Fruit fly (Drosophila melanogaster) whole organism, embryonic: ENCODE measurements around the gene CG10195.

ENCODE experiments used
- Abd-B ChIP-seq: fragments of 200-800 bp; sonication (Bioruptor generic); optimal IDR thresholded peaks from 2 replicates; lab custom pipeline; 2018; ENCODE audit warnings: missing biosample characterization, mild to moderate bottlenecking, missing genetic modification characterization, moderate library complexity
- C15 ChIP-seq: fragments of 200-800 bp; sonication (Bioruptor generic); IDR thresholded peaks from 3 replicates; pipeline ENCODE4 v1.3.6; 2022; ENCODE audit warnings: missing biosample characterization, missing genetic modification characterization
- CG11504 ChIP-seq: fragments of 200-800 bp; sonication (Bioruptor generic); optimal IDR thresholded peaks from 3 replicates; lab custom pipeline; 2019; ENCODE audit warnings: missing biosample characterization, mild to moderate bottlenecking, missing genetic modification characterization, moderate library complexity
- CG11696 ChIP-seq: fragments of 200-800 bp; sonication (Bioruptor generic); IDR thresholded peaks from 2 replicates; pipeline ENCODE4 v1.3.6; 2022; ENCODE audit warnings: missing biosample characterization, missing genetic modification characterization
- CG16815 ChIP-seq: fragments of 200-800 bp; sonication (Bioruptor generic); optimal IDR thresholded peaks from 3 replicates; lab custom pipeline; 2017; ENCODE audit warnings: missing biosample characterization, mild to moderate bottlenecking, missing genetic modification characterization
- CG17186 ChIP-seq: fragments of 200-800 bp; sonication (Bioruptor generic); optimal IDR thresholded peaks from 3 replicates; lab custom pipeline; 2017; ENCODE audit warnings: missing biosample characterization, missing genetic modification reagents, missing genetic modification characterization
- CG17612 ChIP-seq: fragments of 200-800 bp; sonication (Bioruptor generic); IDR thresholded peaks from 2 replicates; pipeline ENCODE4 v1.3.6; 2022; ENCODE audit warnings: missing biosample characterization, missing genetic modification characterization
- CG2120 ChIP-seq: fragments of 200-800 bp; sonication (Bioruptor generic); optimal IDR thresholded peaks from 3 replicates; lab custom pipeline; 2016; ENCODE audit warnings: missing biosample characterization, missing genetic modification characterization
- CG2202 ChIP-seq: fragments of 200-800 bp; sonication (Bioruptor generic); optimal IDR thresholded peaks from 2 replicates; lab custom pipeline; 2018; ENCODE audit warnings: missing biosample characterization, mild to moderate bottlenecking, missing genetic modification characterization
- CG3065 ChIP-seq: fragments of 200-800 bp; sonication (Bioruptor generic); optimal IDR thresholded peaks from 2 replicates; lab custom pipeline; 2016; ENCODE audit warnings: missing biosample characterization, missing genetic modification characterization
- CG31224 ChIP-seq: fragments of 200-800 bp; sonication (Bioruptor generic); IDR thresholded peaks from 2 replicates; pipeline ENCODE4 v1.3.6; 2022; ENCODE audit warnings: missing biosample characterization, missing genetic modification characterization
- CG31388 ChIP-seq: fragments of 200-800 bp; sonication (Bioruptor generic); optimal IDR thresholded peaks from 2 replicates; lab custom pipeline; 2016; ENCODE audit warnings: missing biosample characterization, missing genetic modification characterization
- CG32767 ChIP-seq: fragments of 200-800 bp; sonication (Bioruptor generic); IDR thresholded peaks from 2 replicates; pipeline ENCODE4 v1.3.6; 2022; ENCODE audit warnings: missing biosample characterization, missing genetic modification characterization
- CG33213 ChIP-seq: fragments of 200-800 bp; sonication (Bioruptor generic); optimal IDR thresholded peaks from 3 replicates; lab custom pipeline; 2016; ENCODE audit warnings: missing biosample characterization, missing genetic modification characterization
- CG6683 ChIP-seq: fragments of 200-800 bp; sonication (Bioruptor generic); optimal IDR thresholded peaks from 2 replicates; lab custom pipeline; 2017; ENCODE audit warnings: missing biosample characterization, mild to moderate bottlenecking, missing genetic modification characterization, missing genetic modification reagents
- CG9609 ChIP-seq: fragments of 200-800 bp; sonication (Bioruptor generic); optimal IDR thresholded peaks from 3 replicates; lab custom pipeline; 2016; ENCODE audit warnings: missing biosample characterization, missing genetic modification characterization
- CG9797 ChIP-seq: fragments of 200-800 bp; sonication (Bioruptor generic); optimal IDR thresholded peaks from 3 replicates; lab custom pipeline; 2018; ENCODE audit warnings: missing biosample characterization, mild to moderate bottlenecking, missing genetic modification characterization
- CoRest ChIP-seq: fragments of 200-800 bp; sonication (Bioruptor generic); optimal IDR thresholded peaks from 3 replicates; lab custom pipeline; 2018; ENCODE audit warnings: missing biosample characterization, mild to moderate bottlenecking, missing genetic modification characterization, moderate library complexity
- Dfd ChIP-seq, 2 experiments: fragments of >200 bp; optimal IDR thresholded peaks; 2 replicates each; lab custom pipeline; 2017; ENCODE audit warnings: missing biosample characterization in 2 of 2, missing genetic modification characterization in 2 of 2
- Dref ChIP-seq: fragments of 200-800 bp; sonication (Bioruptor generic); IDR thresholded peaks from 2 replicates; pipeline ENCODE4 v1.3.6; 2022; ENCODE audit warnings: missing biosample characterization, missing genetic modification characterization
- Elba2 ChIP-seq: fragments of 200-800 bp; sonication (Bioruptor generic); optimal IDR thresholded peaks from 3 replicates; lab custom pipeline; 2016; ENCODE audit warnings: missing biosample characterization, missing genetic modification characterization
- Ets65A ChIP-seq: fragments of 200-800 bp; sonication (Bioruptor generic); peaks from one replicate; lab custom pipeline; 2016; ENCODE audit warnings: missing biosample characterization, missing genetic modification characterization
- HLH3B ChIP-seq: fragments of 200-800 bp; sonication (Bioruptor generic); IDR thresholded peaks from 2 replicates; pipeline ENCODE4 v1.3.6; 2022; ENCODE audit warnings: missing biosample characterization, missing genetic modification characterization
- Hey ChIP-seq: fragments of 200-800 bp; sonication (Bioruptor generic); optimal IDR thresholded peaks from 3 replicates; lab custom pipeline; 2018; ENCODE audit warnings: missing biosample characterization, mild to moderate bottlenecking, missing genetic modification characterization
- Poxn ChIP-seq: fragments of 200-800 bp; sonication (Bioruptor generic); IDR thresholded peaks from 2 replicates; pipeline ENCODE4 v1.3.6; 2022; ENCODE audit warnings: missing biosample characterization, missing genetic modification characterization
- Rx ChIP-seq: fragments of 200-800 bp; sonication (Bioruptor generic); IDR thresholded peaks from 2 replicates; pipeline ENCODE4 v1.3.6; 2022; ENCODE audit warnings: missing biosample characterization, missing genetic modification characterization
- Stat92E ChIP-seq, 3 experiments: fragments of >200 bp in 2 of 3; fragments of 200-800 bp in 1 of 3; sonication (Bioruptor generic) in 1 of 3; optimal IDR thresholded peaks; 2 replicates each; lab custom pipeline; 2017 to 2019; ENCODE audit warnings: missing biosample characterization in 3 of 3, missing genetic modification characterization in 3 of 3, mild to moderate bottlenecking in 1 of 3, moderate library complexity in 1 of 3
- Trl ChIP-seq, 3 experiments: fragments of >200 bp in 2 of 3; fragments of 200-800 bp in 1 of 3; sonication (Bioruptor generic) in 1 of 3; optimal IDR thresholded peaks; 2 replicates in 1 of 3; 3 replicates in 2 of 3; lab custom pipeline; 2016 to 2017; ENCODE audit warnings: missing biosample characterization in 1 of 3, missing genetic modification characterization in 1 of 3
- ab ChIP-seq: fragments of 200-800 bp; sonication (Bioruptor generic); optimal IDR thresholded peaks from 2 replicates; lab custom pipeline; 2016; ENCODE audit warnings: missing biosample characterization, missing genetic modification characterization
- br ChIP-seq: fragments of >200 bp; optimal IDR thresholded peaks from 2 replicates; lab custom pipeline; 2017
- chif ChIP-seq, 2 experiments: fragments of 200-800 bp; sonication (Bioruptor generic); optimal IDR thresholded peaks; 3 replicates each; lab custom pipeline; 2016; ENCODE audit warnings: missing biosample characterization in 2 of 2, missing genetic modification characterization in 2 of 2
- corto ChIP-seq: fragments of 200-800 bp; sonication (Bioruptor generic); optimal IDR thresholded peaks from 2 replicates; lab custom pipeline; 2016; ENCODE audit warnings: missing biosample characterization, mild to moderate bottlenecking, missing genetic modification characterization, moderate library complexity
- croc ChIP-seq: fragments of 200-800 bp; sonication (Bioruptor generic); conservative IDR thresholded peaks from 3 replicates; pipeline ENCODE4 v1.3.6; 2022; ENCODE audit warnings: missing biosample characterization, missing genetic modification characterization
- emc ChIP-seq: fragments of 200-800 bp; sonication (Bioruptor generic); optimal IDR thresholded peaks from 2 replicates; lab custom pipeline; 2016; ENCODE audit warnings: missing biosample characterization, missing genetic modification characterization
- en ChIP-seq: fragments of 200-800 bp; sonication (Bioruptor generic); optimal IDR thresholded peaks from 2 replicates; lab custom pipeline; 2016; ENCODE audit warnings: missing biosample characterization, missing genetic modification characterization
- exex ChIP-seq: fragments of 200-800 bp; sonication (Bioruptor generic); optimal IDR thresholded peaks from 4 replicates; lab custom pipeline; 2018; ENCODE audit warnings: missing biosample characterization, mild to moderate bottlenecking, missing genetic modification characterization, moderate library complexity
- ftz-f1 ChIP-seq: fragments of 200-800 bp; sonication (Bioruptor generic); optimal IDR thresholded peaks from 2 replicates; lab custom pipeline; 2016; ENCODE audit warnings: missing biosample characterization, missing genetic modification characterization
- fu2 ChIP-seq: fragments of 200-800 bp; sonication (Bioruptor generic); optimal IDR thresholded peaks from 2 replicates; lab custom pipeline; 2016; ENCODE audit warnings: missing biosample characterization, missing genetic modification characterization
- gcm2 ChIP-seq: fragments of 200-800 bp; sonication (Bioruptor generic); optimal IDR thresholded peaks from 2 replicates; lab custom pipeline; 2016; ENCODE audit warnings: missing biosample characterization, missing genetic modification characterization
- hbn ChIP-seq: fragments of 200-800 bp; sonication (Bioruptor generic); IDR thresholded peaks from 2 replicates; pipeline ENCODE4 v1.3.6; 2022; ENCODE audit warnings: missing biosample characterization, missing genetic modification characterization; ENCODE audit not compliant: partially characterized antibody
- jigr1 ChIP-seq: fragments of 200-800 bp; sonication (Bioruptor generic); IDR thresholded peaks from 3 replicates; pipeline ENCODE4 v1.3.6; 2022; ENCODE audit warnings: missing biosample characterization, missing genetic modification characterization
- jing ChIP-seq: fragments of 200-800 bp; sonication (Bioruptor generic); optimal IDR thresholded peaks from 2 replicates; lab custom pipeline; 2018; ENCODE audit warnings: missing biosample characterization, mild to moderate bottlenecking, missing genetic modification characterization
- lab ChIP-seq: fragments of 200-800 bp; sonication (Bioruptor generic); optimal IDR thresholded peaks from 3 replicates; lab custom pipeline; 2017; ENCODE audit warnings: missing biosample characterization, missing genetic modification characterization, mild to moderate bottlenecking, moderate library complexity, missing genetic modification reagents
- mirr ChIP-seq: fragments of 200-800 bp; sonication (Bioruptor generic); optimal IDR thresholded peaks from 3 replicates; lab custom pipeline; 2018; ENCODE audit warnings: missing biosample characterization, mild to moderate bottlenecking, missing genetic modification characterization
- pzg ChIP-seq: fragments of 200-800 bp; sonication (Bioruptor generic); optimal IDR thresholded peaks from 3 replicates; lab custom pipeline; 2018; ENCODE audit warnings: missing biosample characterization, mild to moderate bottlenecking, missing genetic modification characterization, moderate library complexity
- ranshi ChIP-seq: fragments of 200-800 bp; sonication (Bioruptor generic); IDR thresholded peaks from 2 replicates; pipeline ENCODE4 v1.3.6; 2022; ENCODE audit warnings: missing biosample characterization, missing genetic modification characterization
- run ChIP-seq: fragments of 200-800 bp; sonication (Bioruptor generic); optimal IDR thresholded peaks from 3 replicates; lab custom pipeline; 2018; ENCODE audit warnings: missing biosample characterization, mild to moderate bottlenecking, missing genetic modification characterization
- sr ChIP-seq: fragments of 200-800 bp; sonication (Bioruptor generic); IDR thresholded peaks from 3 replicates; pipeline ENCODE4 v1.3.6; 2022; ENCODE audit warnings: missing biosample characterization, missing genetic modification characterization
- stc ChIP-seq: fragments of 200-800 bp; sonication (Bioruptor generic); IDR thresholded peaks from 2 replicates; pipeline ENCODE4 v1.3.6; 2022; ENCODE audit warnings: missing biosample characterization, missing genetic modification characterization
- sug ChIP-seq: fragments of 200-800 bp; optimal IDR thresholded peaks from 2 replicates; lab custom pipeline; 2019; ENCODE audit warnings: missing biosample characterization, mild to moderate bottlenecking, missing genetic modification characterization, moderate library complexity
- zfh2 ChIP-seq: fragments of 200-800 bp; sonication (Bioruptor generic); optimal IDR thresholded peaks from 2 replicates; lab custom pipeline; 2016; ENCODE audit warnings: missing biosample characterization, missing genetic modification characterization

CG10195 gene

dm6 chr2L:19444734-19445140 is 39.8 kb downstream of the CG10195 start, which contains the start of gene Hs2st (continued):
- TF ChIP-seq emc (GFP tag; lab: Kevin White, UChicago) (peak; percentile 84), jigr1 (GFP tag; lab: Robert Waterston, UW) (peak; percentile 85; the same call in 2 of the 3 replicates), br (lab: Kevin White, UChicago) (no peak), Elba2 (GFP tag; lab: Kevin White, UChicago) (peak; percentile 84), fu2 (GFP tag; lab: Kevin White, UChicago) (peak; percentile 96), Ets65A (peak; percentile 100), CG9797 (GFP tag; lab: Kevin White, UChicago) (peak; percentile 84), CG32767 (peak; percentile 83), CG17612 (peak; percentile 78), CG31388 (GFP tag; lab: Kevin White, UChicago) (peak; percentile 72), sug (tag; lab: Kevin White, UChicago) (peak; percentile 94), en (GFP tag; lab: Kevin White, UChicago) (peak; percentile 64), Abd-B (GFP tag; lab: Kevin White, UChicago) (peak; percentile 94), Hey (tag; lab: Kevin White, UChicago) (peak; percentile 77), stc (GFP tag; lab: Robert Waterston, UW) (peak; percentile 81), chif (GFP tag; optimal IDR thresholded peaks at IDR 0.05; lab: Kevin White, UChicago) (peak; percentile 95), jing (GFP tag; lab: Kevin White, UChicago) (peak; percentile 74), Rx (GFP tag; lab: Robert Waterston, UW) (peak; percentile 90), C15 (peak; percentile 83; the same call in 2 of the 3 replicates), pzg (GFP tag; lab: Kevin White, UChicago) (peak; percentile 87), CG31224 (peak; percentile 90), gcm2 (peak; percentile 84), CG11504 (tag; lab: Kevin White, UChicago) (peak; percentile 89), hbn (GFP tag; lab: Robert Waterston, UW) (no peak), Stat92E (GFP tag; optimal IDR thresholded peaks at IDR 0.05; lab: Kevin White, UChicago) (peak in 1 of 3 experiments; percentile 59), Dref (GFP tag; lab: Robert Waterston, UW) (peak; percentile 44; the same call in 1 of the 2 replicates), CoRest (peak; percentile 95), mirr (GFP tag; lab: Kevin White, UChicago) (peak; percentile 79), CG17186 (peak; percentile 84), HLH3B (GFP tag; lab: Robert Waterston, UW) (peak; percentile 86), CG16815 (GFP tag; lab: Kevin White, UChicago) (peak; percentile 94), CG6683 (GFP tag; lab: Kevin White, UChicago) (peak; percentile 68), CG9609 (GFP tag; lab: Kevin White, UChicago) (peak; percentile 96), CG33213 (peak; percentile 93), lab (GFP tag; lab: Kevin White, UChicago) (peak; percentile 93), ftz-f1 (GFP tag; lab: Kevin White, UChicago) (peak; percentile 88), Trl (optimal IDR thresholded peaks at IDR 0.05; lab: Kevin White, UChicago) (peak in 1 of 2 experiments; percentile 1), Trl (GFP tag; optimal IDR thresholded peaks at IDR 0.05; lab: Kevin White, UChicago) (peak; percentile 96), CG2202 (peak; percentile 81), exex (tag; lab: Kevin White, UChicago) (peak; percentile 57), Poxn (peak; percentile 91), corto (GFP tag; lab: Kevin White, UChicago) (peak; percentile 63), croc (GFP tag; lab: Robert Waterston, UW) (peak; percentile 91), sr (GFP tag; lab: Robert Waterston, UW) (peak; percentile 46; the same call in 1 of the 3 replicates), run (tag; lab: Kevin White, UChicago) (peak; percentile 19), Dfd (GFP tag; optimal IDR thresholded peaks at IDR 0.05; lab: Kevin White, UChicago) (no peak), zfh2 (peak; percentile 98), CG11696 (GFP tag; lab: Robert Waterston, UW) (peak; percentile 55), CG2120 (GFP tag; lab: Kevin White, UChicago) (peak; percentile 98), ab (GFP tag; lab: Kevin White, UChicago) (peak; percentile 92), CG3065 (GFP tag; lab: Kevin White, UChicago) (peak; percentile 85), ranshi (GFP tag; lab: Robert Waterston, UW) (peak; percentile 96)
